In genomic region chrX:13933802-13934201, dm6 we compare ENCODE assay signal across 4 fruit fly cellular contexts.
A peak's percentile ranks its signal among the peaks of the same experiment; 100 is the strongest.
TF ChIP-seq lines count a peak whose summit lies in the region.

No protein-coding gene starts in this region.

- no peak for TF ChIP-seq CTCF in whole organism, embryonic (GFP tag; optimal IDR thresholded peaks at IDR 0.05; lab: Kevin White, UChicago)

TF ChIP-seq in whole organism, adult, 20 proteins besides CTCF, POLR2A, EP300 and RAD21:
- TF ChIP-seq CG5204 (GFP tag; optimal IDR thresholded peaks at IDR 0.05; lab: Kevin White, UChicago) (no peak), toe (GFP tag; optimal IDR thresholded peaks at IDR 0.05; lab: Kevin White, UChicago) (no peak), tj (GFP tag; optimal IDR thresholded peaks at IDR 0.05; lab: Kevin White, UChicago) (peak; percentile 86), CG7101 (tag; optimal IDR thresholded peaks at IDR 0.05; lab: Kevin White, UChicago) (no peak), Hr96 (GFP tag; optimal IDR thresholded peaks at IDR 0.05; lab: Kevin White, UChicago) (peak; percentile 77), Clk (GFP tag; optimal IDR thresholded peaks at IDR 0.05; lab: Kevin White, UChicago) (no peak), cic (GFP tag; optimal IDR thresholded peaks at IDR 0.05; lab: Kevin White, UChicago) (peak; percentile 62), ovo (GFP tag; optimal IDR thresholded peaks at IDR 0.05; lab: Kevin White, UChicago) (peak; percentile 51), CG11617 (GFP tag; optimal IDR thresholded peaks at IDR 0.05; lab: Kevin White, UChicago) (no peak), Mnt (GFP tag; optimal IDR thresholded peaks at IDR 0.05; lab: Kevin White, UChicago) (no peak), CG12768 (GFP tag; optimal IDR thresholded peaks at IDR 0.05; lab: Kevin White, UChicago) (peak; percentile 29), cnc (optimal IDR thresholded peaks at IDR 0.05; lab: Kevin White, UChicago) (no peak), Crg-1 (GFP tag; optimal IDR thresholded peaks at IDR 0.05; lab: Kevin White, UChicago) (no peak), CG7045 (GFP tag; optimal IDR thresholded peaks at IDR 0.05; lab: Kevin White, UChicago) (no peak), kay (GFP tag; lab: Kevin White, UChicago; ENCODE audit: borderline replicate concordance) (no peak), pad (GFP tag; optimal IDR thresholded peaks at IDR 0.05; lab: Kevin White, UChicago) (peak; percentile 27)
TF ChIP-seq in whole organism, adult: peak in this region for 6.

TF ChIP-seq in whole organism, embryonic, 481 proteins besides CTCF, POLR2A, EP300 and RAD21:
- no peak for TF ChIP-seq insv (GFP tag; optimal IDR thresholded peaks at IDR 0.05; lab: Kevin White, UChicago)
- no peak for TF ChIP-seq crc (GFP tag; optimal IDR thresholded peaks at IDR 0.05; lab: Kevin White, UChicago)
- TF ChIP-seq dati (GFP tag; IDR thresholded peaks at IDR 0.05; lab: Robert Waterston, UW), result no peak
- no peak for TF ChIP-seq exex (tag; optimal IDR thresholded peaks at IDR 0.05; lab: Kevin White, UChicago)
- no peak for TF ChIP-seq HLHmδ (GFP tag; optimal IDR thresholded peaks at IDR 0.05; lab: Kevin White, UChicago)
- TF ChIP-seq Dbx (GFP tag; IDR thresholded peaks at IDR 0.05; lab: Robert Waterston, UW), result no peak
- TF ChIP-seq YL-1 (GFP tag; optimal IDR thresholded peaks at IDR 0.05; lab: Kevin White, UChicago), result no peak
- TF ChIP-seq CG1832 (GFP tag; optimal IDR thresholded peaks at IDR 0.05; lab: Kevin White, UChicago), result peak; percentile 38
- TF ChIP-seq trem (tag; optimal IDR thresholded peaks at IDR 0.05; lab: Kevin White, UChicago), result no peak
- no peak for TF ChIP-seq repo (GFP tag; optimal IDR thresholded peaks at IDR 0.05; lab: Kevin White, UChicago)
- TF ChIP-seq crol (GFP tag; IDR thresholded peaks at IDR 0.05; lab: Robert Waterston, UW), result peak; percentile 75
- TF ChIP-seq CG1792 (GFP tag; optimal IDR thresholded peaks at IDR 0.05; lab: Kevin White, UChicago), result no peak
- TF ChIP-seq zfh1 (GFP tag; IDR thresholded peaks at IDR 0.05; lab: Robert Waterston, UW), result no peak
- no peak for TF ChIP-seq ab (GFP tag; optimal IDR thresholded peaks at IDR 0.05; lab: Kevin White, UChicago)
- TF ChIP-seq fd64A (GFP tag; optimal IDR thresholded peaks at IDR 0.05; lab: Kevin White, UChicago), result no peak
- TF ChIP-seq oc (tag; optimal IDR thresholded peaks at IDR 0.05; lab: Kevin White, UChicago), result no peak
- no peak for TF ChIP-seq CG15011 (GFP tag; optimal IDR thresholded peaks at IDR 0.05; lab: Kevin White, UChicago)
- TF ChIP-seq CG13775 (GFP tag; optimal IDR thresholded peaks at IDR 0.05; lab: Kevin White, UChicago), result no peak
- TF ChIP-seq CG12155 (GFP tag; optimal IDR thresholded peaks at IDR 0.05; lab: Kevin White, UChicago), result no peak
- TF ChIP-seq Drgx (GFP tag; IDR thresholded peaks at IDR 0.05; lab: Robert Waterston, UW), result peak; percentile 17; the same call in 1 of the 2 replicates
- 0 out of 2 replicates have a peak, but pooled peaks have one; percentile 12 for TF ChIP-seq Adf1 (GFP tag; IDR thresholded peaks at IDR 0.05; lab: Robert Waterston, UW)
- TF ChIP-seq Deaf1 (tag; optimal IDR thresholded peaks at IDR 0.05; lab: Kevin White, UChicago), result peak; percentile 50
- TF ChIP-seq CG10462 (GFP tag; optimal IDR thresholded peaks at IDR 0.05; lab: Kevin White, UChicago), result no peak
- TF ChIP-seq chm (GFP tag; IDR thresholded peaks at IDR 0.05; lab: Robert Waterston, UW), result no peak

TF ChIP-seq in whole organism, prepupa, 60 proteins besides CTCF, POLR2A, EP300 and RAD21:
- TF ChIP-seq svp (GFP tag; lab: Kevin White, UChicago) (peak; percentile 31), eg (GFP tag; IDR thresholded peaks at IDR 0.05; lab: Robert Waterston, UW) (peak; percentile 65; the same call in 2 of the 3 replicates), fd85E (GFP tag; optimal IDR thresholded peaks at IDR 0.05; lab: Kevin White, UChicago) (no peak), CG6163 (GFP tag; IDR thresholded peaks at IDR 0.05; lab: Robert Waterston, UW) (peak; percentile 62), Blimp-1 (GFP tag; optimal IDR thresholded peaks at IDR 0.05; lab: Kevin White, UChicago) (no peak), CG10669 (GFP tag; optimal IDR thresholded peaks at IDR 0.05; lab: Kevin White, UChicago) (no peak), fkh (GFP tag; optimal IDR thresholded peaks at IDR 0.05; lab: Kevin White, UChicago) (no peak), CG16779 (tag; optimal IDR thresholded peaks at IDR 0.05; lab: Kevin White, UChicago) (peak; percentile 5), Sox15 (GFP tag; optimal IDR thresholded peaks at IDR 0.05; lab: Kevin White, UChicago) (no peak), CG10631 (GFP tag; optimal IDR thresholded peaks at IDR 0.05; lab: Kevin White, UChicago) (no peak), Eip75B (GFP tag; optimal IDR thresholded peaks at IDR 0.05; lab: Kevin White, UChicago) (no peak), dac (GFP tag; optimal IDR thresholded peaks at IDR 0.05; lab: Kevin White, UChicago) (peak; percentile 13), CG15336 (GFP tag; IDR thresholded peaks at IDR 0.05; lab: Robert Waterston, UW) (peak; percentile 22; the same call in 1 of the 2 replicates), Sox102F (GFP tag; optimal IDR thresholded peaks at IDR 0.05; lab: Kevin White, UChicago) (no peak), CG7368 (GFP tag; optimal IDR thresholded peaks at IDR 0.05; lab: Kevin White, UChicago) (no peak)
TF ChIP-seq in whole organism, prepupa: peak in this region for 6.

TF ChIP-seq in whole organism, pupa, 21 proteins besides CTCF, POLR2A, EP300 and RAD21:
- TF ChIP-seq CG12605 (GFP tag; IDR thresholded peaks at IDR 0.05; lab: Robert Waterston, UW), result peak; percentile 20
- no peak for TF ChIP-seq CG8159 (tag; optimal IDR thresholded peaks at IDR 0.05; lab: Kevin White, UChicago)
- no peak for TF ChIP-seq CG15710 (tag; optimal IDR thresholded peaks at IDR 0.05; lab: Kevin White, UChicago)
- no peak for TF ChIP-seq Pif1B (GFP tag; optimal IDR thresholded peaks at IDR 0.05; lab: Kevin White, UChicago)
- peak; percentile 64 for TF ChIP-seq CG4496 (GFP tag; IDR thresholded peaks at IDR 0.05; lab: Robert Waterston, UW)
- TF ChIP-seq CG8301 (tag; optimal IDR thresholded peaks at IDR 0.05; lab: Kevin White, UChicago), result no peak
- TF ChIP-seq CG9948 (tag; optimal IDR thresholded peaks at IDR 0.05; lab: Kevin White, UChicago), result no peak
- TF ChIP-seq CG10348 (GFP tag; IDR thresholded peaks at IDR 0.05; lab: Robert Waterston, UW), result no peak
- peak; percentile 47 for TF ChIP-seq Ets98B (GFP tag; IDR thresholded peaks at IDR 0.05; lab: Robert Waterston, UW)
- TF ChIP-seq EcR (GFP tag; optimal IDR thresholded peaks at IDR 0.05; lab: Kevin White, UChicago), result no peak
- TF ChIP-seq fd96Ca (GFP tag; IDR thresholded peaks at IDR 0.05; lab: Robert Waterston, UW), result peak; percentile 40; the same call in 2 of the 3 replicates
- no peak for TF ChIP-seq CG13204 (GFP tag; optimal IDR thresholded peaks at IDR 0.05; lab: Kevin White, UChicago)
- peak; percentile 68 for TF ChIP-seq CG32121 (GFP tag; IDR thresholded peaks at IDR 0.05; lab: Robert Waterston, UW)
- TF ChIP-seq CG14655 (GFP tag; optimal IDR thresholded peaks at IDR 0.05; lab: Kevin White, UChicago), result no peak
